Fruit fly (Drosophila melanogaster) whole organism, embryonic: Measurements from ENCODE around the gene Src64B.

Experiments
- Abd-B ChIP-seq: fragments of 200-800 bp; sonication (Bioruptor generic); optimal IDR thresholded peaks from 2 replicates; lab custom pipeline; 2018; ENCODE audit warnings: missing biosample characterization, mild to moderate bottlenecking, missing genetic modification characterization, moderate library complexity
- CG10274 ChIP-seq: fragments of 200-800 bp; sonication (Bioruptor generic); optimal IDR thresholded peaks from 3 replicates; lab custom pipeline; 2017; ENCODE audit warnings: missing biosample characterization, mild to moderate bottlenecking, missing genetic modification characterization
- CG10979 ChIP-seq: fragments of 200-800 bp; sonication (Bioruptor generic); optimal IDR thresholded peaks from 2 replicates; lab custom pipeline; 2018; ENCODE audit warnings: missing biosample characterization, mild to moderate bottlenecking, missing genetic modification characterization, moderate library complexity
- CG11093 ChIP-seq: fragments of 200-800 bp; sonication (Bioruptor generic); IDR thresholded peaks from 3 replicates; pipeline ENCODE4 v1.3.6; 2022; ENCODE audit warnings: missing biosample characterization, missing genetic modification characterization
- CG11247 ChIP-seq: fragments of 200-800 bp; sonication (Bioruptor generic); IDR thresholded peaks from 2 replicates; pipeline ENCODE4 v1.3.6; 2022; ENCODE audit warnings: missing biosample characterization, missing genetic modification characterization
- CG12744 ChIP-seq: fragments of 200-800 bp; sonication (Bioruptor generic); optimal IDR thresholded peaks from 2 replicates; lab custom pipeline; 2016; ENCODE audit warnings: missing biosample characterization, missing genetic modification characterization
- CG14050 ChIP-seq: fragments of 200-800 bp; sonication (Bioruptor generic); IDR thresholded peaks from 3 replicates; pipeline ENCODE4 v1.3.6; 2022; ENCODE audit warnings: missing biosample characterization, missing genetic modification characterization
- CG15011 ChIP-seq: fragments of 200-800 bp; sonication (Bioruptor generic); optimal IDR thresholded peaks from 3 replicates; lab custom pipeline; 2018; ENCODE audit warnings: missing biosample characterization, mild to moderate bottlenecking, missing genetic modification characterization
- CG15269 ChIP-seq: fragments of 200-800 bp; sonication (Bioruptor generic); optimal IDR thresholded peaks from 2 replicates; lab custom pipeline; 2018; ENCODE audit warnings: missing biosample characterization, mild to moderate bottlenecking, missing genetic modification characterization, moderate library complexity
- CG15479 ChIP-seq: fragments of 200-800 bp; sonication (Bioruptor generic); optimal IDR thresholded peaks from 3 replicates; lab custom pipeline; 2019; ENCODE audit warnings: missing biosample characterization, mild to moderate bottlenecking, missing genetic modification characterization, moderate library complexity
- CG17802 ChIP-seq: fragments of 200-800 bp; sonication (Bioruptor generic); optimal IDR thresholded peaks from 2 replicates; lab custom pipeline; 2018; ENCODE audit warnings: missing biosample characterization, mild to moderate bottlenecking, missing genetic modification characterization, moderate library complexity
- CG2129 ChIP-seq: fragments of 200-800 bp; sonication (Bioruptor generic); IDR thresholded peaks from 2 replicates; pipeline ENCODE4 v1.3.6; 2022; ENCODE audit warnings: missing biosample characterization, missing genetic modification characterization; ENCODE audit not compliant: partially characterized antibody
- CG31365 ChIP-seq: fragments of 200-800 bp; sonication (Bioruptor generic); optimal IDR thresholded peaks from 2 replicates; lab custom pipeline; 2018; ENCODE audit warnings: missing biosample characterization, mild to moderate bottlenecking, missing genetic modification characterization
- CG31388 ChIP-seq: fragments of 200-800 bp; sonication (Bioruptor generic); optimal IDR thresholded peaks from 2 replicates; lab custom pipeline; 2016; ENCODE audit warnings: missing biosample characterization, missing genetic modification characterization
- CG4360 ChIP-seq: fragments of 200-800 bp; sonication (Bioruptor generic); IDR thresholded peaks from 2 replicates; pipeline ENCODE4 v1.3.6; 2022; ENCODE audit warnings: missing biosample characterization, missing genetic modification characterization
- CG5180 ChIP-seq: fragments of 200-800 bp; sonication (Bioruptor generic); optimal IDR thresholded peaks from 3 replicates; lab custom pipeline; 2017; ENCODE audit warnings: missing biosample characterization, missing genetic modification characterization, mild to moderate bottlenecking, moderate library complexity, missing genetic modification reagents
- CG6175 ChIP-seq: fragments of 200-800 bp; sonication (Bioruptor generic); IDR thresholded peaks from 3 replicates; pipeline ENCODE4 v1.3.6; 2022; ENCODE audit warnings: missing biosample characterization, missing genetic modification characterization
- CG7928 ChIP-seq: fragments of 200-800 bp; sonication (Bioruptor generic); optimal IDR thresholded peaks from 2 replicates; lab custom pipeline; 2017; ENCODE audit warnings: missing biosample characterization, mild to moderate bottlenecking, missing genetic modification characterization
- CG9437 ChIP-seq: fragments of 200-800 bp; sonication (Bioruptor generic); optimal IDR thresholded peaks from 2 replicates; lab custom pipeline; 2018; ENCODE audit warnings: missing biosample characterization, mild to moderate bottlenecking, missing genetic modification characterization
- CG9876 ChIP-seq: fragments of 200-800 bp; sonication (Bioruptor generic); optimal IDR thresholded peaks from 2 replicates; lab custom pipeline; 2016; ENCODE audit warnings: missing biosample characterization, missing genetic modification characterization
- CoRest ChIP-seq: fragments of 200-800 bp; sonication (Bioruptor generic); optimal IDR thresholded peaks from 3 replicates; lab custom pipeline; 2018; ENCODE audit warnings: missing biosample characterization, mild to moderate bottlenecking, missing genetic modification characterization, moderate library complexity
- Dbx ChIP-seq: fragments of 200-800 bp; sonication (Bioruptor generic); IDR thresholded peaks from 3 replicates; pipeline ENCODE4 v1.3.6; 2022; ENCODE audit warnings: missing biosample characterization, missing genetic modification characterization
- Doc2 ChIP-seq: fragments of 200-800 bp; sonication (Bioruptor generic); IDR thresholded peaks from 2 replicates; pipeline ENCODE4 v1.3.6; 2022; ENCODE audit warnings: missing biosample characterization, missing genetic modification characterization
- ERR ChIP-seq: fragments of 200-800 bp; sonication (Bioruptor generic); optimal IDR thresholded peaks from 2 replicates; lab custom pipeline; 2016; ENCODE audit warnings: missing biosample characterization, missing genetic modification characterization
- Ets97D ChIP-seq: fragments of 200-800 bp; sonication (Bioruptor generic); optimal IDR thresholded peaks from 3 replicates; lab custom pipeline; 2016; ENCODE audit warnings: missing biosample characterization, missing genetic modification characterization
- Gsc ChIP-seq: fragments of 200-800 bp; sonication (Bioruptor generic); IDR thresholded peaks from 2 replicates; pipeline ENCODE4 v1.3.6; 2022; ENCODE audit warnings: missing biosample characterization, missing genetic modification characterization
- Hey ChIP-seq: fragments of 200-800 bp; sonication (Bioruptor generic); optimal IDR thresholded peaks from 3 replicates; lab custom pipeline; 2018; ENCODE audit warnings: missing biosample characterization, mild to moderate bottlenecking, missing genetic modification characterization
- Hr39 ChIP-seq: fragments of >200 bp; optimal IDR thresholded peaks from 2 replicates; lab custom pipeline; 2017
- Lpt ChIP-seq: fragments of >200 bp; optimal IDR thresholded peaks from 2 replicates; lab custom pipeline; 2018; ENCODE audit warnings: missing biosample characterization, missing genetic modification characterization
- Meics ChIP-seq: fragments of 200-800 bp; sonication (Bioruptor generic); optimal IDR thresholded peaks from 2 replicates; lab custom pipeline; 2017; ENCODE audit warnings: missing biosample characterization, mild to moderate bottlenecking, missing genetic modification characterization
- PHDP ChIP-seq: fragments of 200-800 bp; sonication (Bioruptor generic); optimal IDR thresholded peaks from 3 replicates; lab custom pipeline; 2018; ENCODE audit warnings: missing biosample characterization, mild to moderate bottlenecking, missing genetic modification characterization, moderate library complexity
- Side ChIP-seq: fragments of 200-800 bp; sonication (Bioruptor generic); optimal IDR thresholded peaks from 2 replicates; lab custom pipeline; 2016; ENCODE audit warnings: missing biosample characterization, missing genetic modification characterization
- Sox100B ChIP-seq: fragments of 200-800 bp; sonication (Bioruptor generic); optimal IDR thresholded peaks from 3 replicates; lab custom pipeline; 2018; ENCODE audit warnings: missing biosample characterization, mild to moderate bottlenecking, missing genetic modification characterization
- Sry-β ChIP-seq: fragments of 200-800 bp; sonication (Bioruptor generic); optimal IDR thresholded peaks from 2 replicates; lab custom pipeline; 2018; ENCODE audit warnings: missing biosample characterization, mild to moderate bottlenecking, missing genetic modification characterization, moderate library complexity
- YL-1 ChIP-seq: fragments of 200-800 bp; sonication (Bioruptor generic); optimal IDR thresholded peaks from 3 replicates; lab custom pipeline; 2017; ENCODE audit warnings: missing biosample characterization, mild to moderate bottlenecking, missing genetic modification characterization
- ab ChIP-seq: fragments of 200-800 bp; sonication (Bioruptor generic); optimal IDR thresholded peaks from 2 replicates; lab custom pipeline; 2016; ENCODE audit warnings: missing biosample characterization, missing genetic modification characterization
- aop ChIP-seq: fragments of 200-800 bp; sonication (Bioruptor generic); IDR thresholded peaks from 2 replicates; pipeline ENCODE4 v1.3.6; 2022; ENCODE audit warnings: missing biosample characterization, missing genetic modification characterization
- bcd ChIP-seq: fragments of 200-800 bp; sonication (Bioruptor generic); optimal IDR thresholded peaks from 2 replicates; lab custom pipeline; 2017; ENCODE audit warnings: missing biosample characterization, mild to moderate bottlenecking, missing genetic modification characterization
- btn ChIP-seq: fragments of 200-800 bp; sonication (Bioruptor generic); optimal IDR thresholded peaks from 2 replicates; lab custom pipeline; 2016; ENCODE audit warnings: missing biosample characterization, missing genetic modification characterization
- crp ChIP-seq, 2 experiments: fragments of 200-800 bp; sonication (Bioruptor generic); optimal IDR thresholded peaks; 2 replicates in 1 of 2; 3 replicates in 1 of 2; lab custom pipeline; 2017; ENCODE audit warnings: missing biosample characterization in 2 of 2, missing genetic modification characterization in 2 of 2, mild to moderate bottlenecking in 1 of 2, moderate library complexity in 1 of 2
- dimm ChIP-seq: fragments of 200-800 bp; sonication (Bioruptor generic); IDR thresholded peaks from 2 replicates; pipeline ENCODE4 v1.3.6; 2022; ENCODE audit warnings: missing biosample characterization, missing genetic modification characterization
- fd102C ChIP-seq: fragments of 200-800 bp; sonication (Bioruptor generic); optimal IDR thresholded peaks from 2 replicates; lab custom pipeline; 2018; ENCODE audit warnings: missing biosample characterization, mild to moderate bottlenecking, missing genetic modification characterization, moderate library complexity
- gt ChIP-seq: fragments of 200-800 bp; sonication (Bioruptor generic); IDR thresholded peaks from 2 replicates; pipeline ENCODE4 v1.3.6; 2022; ENCODE audit warnings: missing biosample characterization, missing genetic modification characterization
- h ChIP-seq: fragments of >200 bp; optimal IDR thresholded peaks from 2 replicates; lab custom pipeline; 2017
- kni ChIP-seq: fragments of 200-800 bp; sonication (Bioruptor generic); optimal IDR thresholded peaks from 3 replicates; lab custom pipeline; 2017; ENCODE audit warnings: mild to moderate bottlenecking, missing biosample characterization, missing genetic modification reagents, missing genetic modification characterization
- lola ChIP-seq, 3 experiments: fragments of >200 bp in 2 of 3; fragments of 200-800 bp in 1 of 3; sonication (Bioruptor generic) in 1 of 3; optimal IDR thresholded peaks; 2 replicates each; lab custom pipeline; 2017 to 2019; ENCODE audit warnings: missing biosample characterization in 3 of 3, missing genetic modification characterization in 3 of 3, mild to moderate bottlenecking in 1 of 3, moderate library complexity in 1 of 3
- mirr ChIP-seq: fragments of 200-800 bp; sonication (Bioruptor generic); optimal IDR thresholded peaks from 3 replicates; lab custom pipeline; 2018; ENCODE audit warnings: missing biosample characterization, mild to moderate bottlenecking, missing genetic modification characterization
- ranshi ChIP-seq: fragments of 200-800 bp; sonication (Bioruptor generic); IDR thresholded peaks from 2 replicates; pipeline ENCODE4 v1.3.6; 2022; ENCODE audit warnings: missing biosample characterization, missing genetic modification characterization
- sens ChIP-seq: fragments of 200-800 bp; sonication (Bioruptor generic); peaks from one replicate; lab custom pipeline; 2016; ENCODE audit warnings: missing biosample characterization, missing genetic modification characterization
- sr ChIP-seq: fragments of 200-800 bp; sonication (Bioruptor generic); IDR thresholded peaks from 3 replicates; pipeline ENCODE4 v1.3.6; 2022; ENCODE audit warnings: missing biosample characterization, missing genetic modification characterization
- trem ChIP-seq: fragments of 200-800 bp; optimal IDR thresholded peaks from 3 replicates; lab custom pipeline; 2019; ENCODE audit warnings: missing biosample characterization, mild to moderate bottlenecking, missing genetic modification characterization, moderate library complexity
- wek ChIP-seq: fragments of 200-800 bp; sonication (Bioruptor generic); optimal IDR thresholded peaks from 3 replicates; lab custom pipeline; 2018; ENCODE audit warnings: missing biosample characterization, mild to moderate bottlenecking, missing genetic modification characterization, moderate library complexity

The Src64B gene

dm6 chr3L:4546650-4547049 lies 79.3 kb downstream of the Src64B start (continued):
- TF ChIP-seq sens (peak; percentile 92), ERR (GFP tag; lab: Kevin White, UChicago) (no peak), Hey (tag; lab: Kevin White, UChicago) (no peak), kni (no peak), crp (GFP tag; optimal IDR thresholded peaks at IDR 0.05; lab: Kevin White, UChicago) (no peak), CG10274 (no peak), CG2129 (GFP tag; lab: Robert Waterston, UW) (no peak), CG10979 (tag; lab: Kevin White, UChicago) (peak; percentile 90), CG15011 (peak; percentile 26), Side (GFP tag; lab: Kevin White, UChicago) (no peak), CG17802 (tag; lab: Kevin White, UChicago) (peak; percentile 19), CG15479 (no peak), fd102C (GFP tag; lab: Kevin White, UChicago) (peak; percentile 81), trem (tag; lab: Kevin White, UChicago) (peak; percentile 79), Meics (GFP tag; lab: Kevin White, UChicago) (no peak), lola (GFP tag; optimal IDR thresholded peaks at IDR 0.05; lab: Kevin White, UChicago) (peak in 1 of 3 experiments; percentile 86), Ets97D (GFP tag; lab: Kevin White, UChicago) (no peak), Gsc (GFP tag; lab: Robert Waterston, UW) (0 out of 2 replicates have a peak, but pooled peaks have one; percentile 18), CG14050 (GFP tag; lab: Robert Waterston, UW) (no peak), btn (no peak), CG6175 (GFP tag; lab: Robert Waterston, UW) (no peak), CG5180 (GFP tag; lab: Kevin White, UChicago) (no peak), bcd (GFP tag; lab: Kevin White, UChicago) (peak; percentile 35), PHDP (peak; percentile 46), h (lab: Kevin White, UChicago) (no peak), Sox100B (GFP tag; lab: Kevin White, UChicago) (peak; percentile 56), CG31388 (no peak), CoRest (peak; percentile 69), Dbx (no peak), dimm (GFP tag; lab: Robert Waterston, UW) (0 out of 2 replicates have a peak, but pooled peaks have one; percentile 35), CG12744 (no peak), CG11247 (GFP tag; lab: Robert Waterston, UW) (no peak; the same call in 1 of the 2 replicates), sr (GFP tag; lab: Robert Waterston, UW) (no peak), CG31365 (tag; lab: Kevin White, UChicago) (no peak), Hr39 (no peak), ab (no peak), Lpt (GFP tag; lab: Kevin White, UChicago) (no peak), mirr (GFP tag; lab: Kevin White, UChicago) (no peak), CG4360 (peak; percentile 24; the same call in 1 of the 2 replicates), gt (GFP tag; lab: Robert Waterston, UW) (no peak), aop (GFP tag; lab: Robert Waterston, UW) (no peak), Abd-B (GFP tag; lab: Kevin White, UChicago) (peak; percentile 33), ranshi (GFP tag; lab: Robert Waterston, UW) (peak; percentile 43; the same call in 1 of the 2 replicates), CG15269 (tag; lab: Kevin White, UChicago) (peak; percentile 42), YL-1 (GFP tag; lab: Kevin White, UChicago) (no peak), CG9876 (GFP tag; lab: Kevin White, UChicago) (no peak), CG11093 (GFP tag; lab: Robert Waterston, UW) (no peak), CG9437 (GFP tag; lab: Kevin White, UChicago) (peak; percentile 40), Sry-β (GFP tag; lab: Kevin White, UChicago) (no peak), Doc2 (no peak), CG7928 (GFP tag; lab: Kevin White, UChicago) (no peak), wek (no peak)
